Worm (Caenorhabditis elegans): ENCODE measurements around the gene C16C10.1.

C16C10.1 gene

DNA sequence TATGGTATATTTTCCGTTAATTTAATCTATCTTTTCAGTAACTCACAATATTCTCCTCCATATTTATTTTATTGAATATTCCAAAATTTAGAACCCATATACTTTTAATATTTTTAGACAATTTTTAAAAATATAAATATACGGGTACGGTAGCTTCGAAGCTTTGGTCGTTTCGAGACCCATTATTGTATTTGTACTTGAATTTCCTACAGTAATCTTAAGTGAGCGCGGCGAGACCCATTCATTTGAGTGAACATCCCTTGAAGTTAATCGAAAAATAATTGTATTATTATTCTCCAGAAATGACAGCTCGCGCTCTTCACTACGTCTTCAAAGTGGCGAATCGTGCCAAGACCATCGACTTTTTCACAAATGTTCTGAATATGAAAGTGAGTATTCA, 27.9 kb downstream of the C16C10.1 start, which contains the start of gene glod-4:
TSS of gene glod-4 (plus strand) at position 301 of the 400 bp plus-strand sequence.
- TF ChIP-seq pag-3 (tag; optimal IDR thresholded peaks at IDR 0.05; ENCODE audit: borderline replicate concordance, insufficient read depth) (no peak), ztf-11 (tag; optimal IDR thresholded peaks at IDR 0.05) (no peak), efl-1 (optimal IDR thresholded peaks at IDR 0.05) (no peak), efl-1 (GFP tag; optimal IDR thresholded peaks at IDR 0.05 in 1 of 2) (no peak), lsy-2 (tag; optimal IDR thresholded peaks at IDR 0.05) (no peak), lin-35 (GFP tag; optimal IDR thresholded peaks at IDR 0.05) (no peak), dsc-1 (tag; optimal IDR thresholded peaks at IDR 0.05) (no peak), ces-1 (GFP tag; optimal IDR thresholded peaks at IDR 0.05) (no peak), sptf-1 (tag; optimal IDR thresholded peaks at IDR 0.05) (no peak)

DNA sequence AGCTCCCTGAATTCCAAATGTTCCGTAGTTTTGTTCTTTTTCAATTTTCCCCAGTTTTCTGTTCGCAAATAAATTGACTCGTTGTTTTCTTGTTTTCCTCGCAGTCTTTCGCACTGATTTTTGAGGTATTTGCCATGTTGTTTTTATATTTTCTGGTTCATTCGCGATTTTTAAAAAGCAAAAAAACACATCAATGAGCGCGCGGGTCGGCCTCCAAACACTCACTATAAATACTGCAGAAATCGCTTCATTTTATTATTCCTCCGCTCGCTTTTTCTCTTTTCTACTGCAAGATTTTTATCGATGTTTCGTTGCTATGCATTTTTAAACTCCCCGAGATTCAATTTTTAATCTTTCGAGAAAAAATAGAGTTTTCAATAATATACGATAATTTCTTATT, 28.4 kb downstream of the C16C10.1 start:
- TF ChIP-seq ama-1 (optimal IDR thresholded peaks at IDR 0.05), result peak; percentile 4
- no peak for TF ChIP-seq fos-1 (tag; optimal IDR thresholded peaks at IDR 0.05)
- TF ChIP-seq efl-1 (optimal IDR thresholded peaks at IDR 0.05), result no peak
- peak in 1 of 2 experiments; percentile 62 for TF ChIP-seq efl-1 (GFP tag; optimal IDR thresholded peaks at IDR 0.05 in 1 of 2)

DNA sequence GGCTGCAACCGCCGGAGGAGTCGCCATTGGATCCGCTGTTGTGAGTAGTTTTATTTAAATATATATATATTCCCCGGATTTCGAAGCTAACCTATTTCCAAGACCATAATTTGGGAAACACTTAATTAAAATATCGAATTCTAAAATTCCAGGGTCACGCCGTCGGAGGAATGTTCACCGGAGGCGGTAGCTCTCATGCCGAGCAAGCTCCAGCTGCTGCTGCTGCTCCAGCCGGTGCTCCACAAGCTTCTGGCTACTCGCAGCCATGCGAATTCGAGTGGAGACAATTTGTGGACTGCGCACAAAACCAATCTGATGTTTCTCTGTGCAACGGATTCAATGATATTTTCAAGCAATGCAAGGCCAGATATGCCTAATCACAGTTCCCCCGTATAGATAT, 28.9 kb downstream of the C16C10.1 start:
- TF ChIP-seq lir-3 (tag; optimal IDR thresholded peaks at IDR 0.05; ENCODE audit: poor library complexity) (no peak), sup-37 (GFP tag; optimal IDR thresholded peaks at IDR 0.05) (no peak), fkh-4 (tag; optimal IDR thresholded peaks at IDR 0.05; ENCODE audit: borderline replicate concordance) (no peak), C34B4.2 (tag; optimal IDR thresholded peaks at IDR 0.05) (no peak), skn-1 (tag; optimal IDR thresholded peaks at IDR 0.05) (no peak), efl-1 (optimal IDR thresholded peaks at IDR 0.05) (no peak), efl-1 (GFP tag; optimal IDR thresholded peaks at IDR 0.05 in 1 of 2) (no peak), fos-1 (tag; optimal IDR thresholded peaks at IDR 0.05) (no peak), lin-15B (tag; optimal IDR thresholded peaks at IDR 0.05) (no peak), sptf-1 (tag; optimal IDR thresholded peaks at IDR 0.05) (no peak), elt-3 (tag; optimal IDR thresholded peaks at IDR 0.05) (no peak), grh-1 (GFP tag; IDR thresholded peaks at IDR 0.05) (no peak), aha-1 (tag; optimal IDR thresholded peaks at IDR 0.05) (no peak), ceh-63 (GFP tag; optimal IDR thresholded peaks at IDR 0.05) (no peak), lin-35 (GFP tag; optimal IDR thresholded peaks at IDR 0.05) (no peak)

DNA sequence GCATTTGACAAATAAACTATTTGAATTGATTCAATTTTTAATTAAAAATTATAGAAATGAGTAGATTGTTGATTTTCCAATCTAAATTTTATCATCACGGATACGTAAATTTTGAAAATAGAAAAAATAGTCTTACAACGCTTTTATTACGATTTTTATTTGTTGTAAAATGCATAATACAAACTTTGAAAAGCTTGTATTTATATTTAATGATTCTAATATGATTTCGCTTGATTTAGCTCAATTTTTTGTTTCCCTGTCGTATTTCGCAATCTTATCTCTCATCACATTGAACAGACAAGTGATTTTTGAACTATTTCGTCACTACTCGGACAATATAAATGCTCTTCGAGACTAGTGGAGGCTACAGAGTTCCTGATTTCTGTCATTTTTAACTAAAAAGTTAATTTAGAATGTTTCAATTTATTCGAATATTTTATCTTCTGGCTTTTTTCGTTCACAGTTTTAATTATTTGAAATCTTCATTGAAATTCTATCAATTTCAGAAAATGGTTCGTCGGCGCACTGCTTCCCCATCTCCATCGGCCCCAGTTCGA, 29.6 kb downstream of the C16C10.1 start, which contains the start of the genes wht-3 and har-1:
TSS of gene wht-3 (minus strand) at position 51 of the 557 bp plus-strand sequence.
TSS of gene har-1 (plus strand) at position 507 of the 557 bp plus-strand sequence.
- no peak for TF ChIP-seq elt-3 (tag; optimal IDR thresholded peaks at IDR 0.05)
- no peak for TF ChIP-seq lsy-2 (tag; optimal IDR thresholded peaks at IDR 0.05)
- no peak for TF ChIP-seq tlp-1 (tag; optimal IDR thresholded peaks at IDR 0.05)
- no peak for TF ChIP-seq lin-15B (tag; optimal IDR thresholded peaks at IDR 0.05)
- no peak for TF ChIP-seq sox-4 (tag; optimal IDR thresholded peaks at IDR 0.05)
- no peak for TF ChIP-seq nhr-11 (tag; optimal IDR thresholded peaks at IDR 0.05)
- TF ChIP-seq nhr-19 (GFP tag; conservative IDR thresholded peaks at IDR 0.05), result no peak
- TF ChIP-seq snpc-4 (tag; optimal IDR thresholded peaks at IDR 0.05), result no peak
- TF ChIP-seq mdl-1 (tag; optimal IDR thresholded peaks at IDR 0.05), result no peak
- TF ChIP-seq lin-14 (GFP tag; optimal IDR thresholded peaks at IDR 0.05), result no peak
- TF ChIP-seq fkh-4 (tag; optimal IDR thresholded peaks at IDR 0.05; ENCODE audit: borderline replicate concordance), result no peak
- TF ChIP-seq pag-3 (tag; optimal IDR thresholded peaks at IDR 0.05; ENCODE audit: borderline replicate concordance, insufficient read depth), result no peak
- TF ChIP-seq mep-1 (tag; optimal IDR thresholded peaks at IDR 0.05), result peak; percentile 39
- TF ChIP-seq C16A3.4 (tag; optimal IDR thresholded peaks at IDR 0.05), result no peak
- TF ChIP-seq skn-1 (tag; optimal IDR thresholded peaks at IDR 0.05), result peak; percentile 57
- no peak for TF ChIP-seq ztf-11 (tag; optimal IDR thresholded peaks at IDR 0.05)
- peak in 1 of 2 experiments; percentile 3 for TF ChIP-seq efl-1 (optimal IDR thresholded peaks at IDR 0.05)
- TF ChIP-seq efl-1 (GFP tag; optimal IDR thresholded peaks at IDR 0.05 in 1 of 2), result no peak
- TF ChIP-seq pqm-1 (tag; optimal IDR thresholded peaks at IDR 0.05), result no peak
- TF ChIP-seq rnt-1 (tag; optimal IDR thresholded peaks at IDR 0.05), result no peak
- TF ChIP-seq ama-1 (optimal IDR thresholded peaks at IDR 0.05), result no peak
- TF ChIP-seq snu-23 (GFP tag; optimal IDR thresholded peaks at IDR 0.05), result no peak
- TF ChIP-seq dsc-1 (tag; optimal IDR thresholded peaks at IDR 0.05), result no peak
- no peak for TF ChIP-seq alr-1 (tag; optimal IDR thresholded peaks at IDR 0.05; ENCODE audit: borderline replicate concordance)
- no peak for TF ChIP-seq nhr-84 (tag; optimal IDR thresholded peaks at IDR 0.05)
- TF ChIP-seq nhr-71 (tag; optimal IDR thresholded peaks at IDR 0.05), result peak; percentile 18
- TF ChIP-seq isw-1 (GFP tag; IDR thresholded peaks at IDR 0.05), result no peak
- TF ChIP-seq aha-1 (tag; optimal IDR thresholded peaks at IDR 0.05), result no peak
- TF ChIP-seq egl-27 (tag; optimal IDR thresholded peaks at IDR 0.05), result no peak
- TF ChIP-seq nhr-76 (tag; optimal IDR thresholded peaks at IDR 0.05), result no peak
- no peak for TF ChIP-seq dpl-1 (GFP tag; optimal IDR thresholded peaks at IDR 0.05)
- no peak for TF ChIP-seq ets-5 (GFP tag; IDR thresholded peaks at IDR 0.05)
- TF ChIP-seq irx-1 (tag; optimal IDR thresholded peaks at IDR 0.05), result no peak
- TF ChIP-seq F16B12.6 (tag; optimal IDR thresholded peaks at IDR 0.05), result no peak
- peak; percentile 28; the same call in 1 of the 2 replicates for TF ChIP-seq ceh-88 (GFP tag; IDR thresholded peaks at IDR 0.05)
- TF ChIP-seq fos-1 (tag; optimal IDR thresholded peaks at IDR 0.05), result no peak

Data from whole organism, L1 larva.